Worm (Caenorhabditis elegans) whole organism, L1 larva: ENCODE results near the gene vha-20.

Experiments
- aha-1 ChIP-seq: fragments of 150-350 bp; optimal IDR thresholded peaks from 2 replicates; lab custom pipeline; 2014; ENCODE audit warnings: missing biosample characterization, missing genetic modification characterization
- aly-2 ChIP-seq: fragments of 150-350 bp; optimal IDR thresholded peaks from 2 replicates; lab custom pipeline; 2014; ENCODE audit warnings: missing biosample characterization, missing genetic modification characterization
- ceh-63 ChIP-seq: fragments of 200-800 bp; sonication (Bioruptor generic); optimal IDR thresholded peaks from 2 replicates; lab custom pipeline; 2018; ENCODE audit warnings: mild to moderate bottlenecking, missing genetic modification characterization, missing compliant biosample characterization
- ceh-8 ChIP-seq: fragments of 200-800 bp; sonication (Bioruptor generic); optimal IDR thresholded peaks from 2 replicates; lab custom pipeline; 2018; ENCODE audit warnings: mild to moderate bottlenecking, missing genetic modification characterization, moderate library complexity, missing compliant biosample characterization
- ceh-82 ChIP-seq, 3 experiments: fragments of 150-350 bp in 1 of 3; sonication (generic microtip) in 2 of 3; optimal IDR thresholded peaks; 2 replicates each; lab custom pipeline; 2014 to 2017; ENCODE audit warnings: missing biosample characterization in 3 of 3, missing genetic modification characterization in 3 of 3
- ceh-90 ChIP-seq: sonication (generic microtip); optimal IDR thresholded peaks from 2 replicates; lab custom pipeline; 2016; ENCODE audit warnings: missing genetic modification characterization, missing compliant biosample characterization
- dsc-1 ChIP-seq: sonication (generic microtip); optimal IDR thresholded peaks from 2 replicates; lab custom pipeline; 2016; ENCODE audit warnings: mild to moderate bottlenecking, missing genetic modification characterization, missing compliant biosample characterization
- efl-1 ChIP-seq, 4 experiments: fragments of 150-350 bp; optimal IDR thresholded peaks in 3 of 4; peaks in 1 of 4; 1 replicate in 1 of 4; 2 replicates in 3 of 4; lab custom pipeline; 2014; ENCODE audit warnings: missing biosample characterization in 2 of 4, missing genetic modification characterization in 2 of 4, missing genetic modification reagents in 2 of 4
- efl-3 ChIP-seq: fragments of 200-800 bp; sonication (Bioruptor generic); optimal IDR thresholded peaks from 2 replicates; lab custom pipeline; 2018; ENCODE audit warnings: mild to moderate bottlenecking, missing genetic modification characterization, missing compliant biosample characterization
- elt-2 ChIP-seq: sonication (generic microtip); optimal IDR thresholded peaks from 2 replicates; lab custom pipeline; 2016; ENCODE audit warnings: missing genetic modification characterization, mild to moderate bottlenecking, inconsistent platforms, missing compliant biosample characterization, missing genetic modification reagents
- elt-3 ChIP-seq, 6 experiments: fragments of 150-350 bp in 1 of 6; sonication (generic microtip); optimal IDR thresholded peaks; 2 replicates each; lab custom pipeline; 2017 to 2018; ENCODE audit warnings: missing biosample characterization in 6 of 6, missing genetic modification characterization in 6 of 6, inconsistent platforms in 1 of 6
- ets-5 ChIP-seq: fragments of 200-800 bp; sonication (Bioruptor generic); IDR thresholded peaks from 2 replicates; pipeline ENCODE4 v1.3.6; 2022; ENCODE audit warnings: missing genetic modification characterization, missing compliant biosample characterization
- fkh-8 ChIP-seq: sonication (generic microtip); optimal IDR thresholded peaks from 2 replicates; lab custom pipeline; 2016; ENCODE audit warnings: mild to moderate bottlenecking, missing genetic modification characterization, missing compliant biosample characterization
- fos-1 ChIP-seq: fragments of 150-350 bp; optimal IDR thresholded peaks from 2 replicates; lab custom pipeline; 2014; ENCODE audit warnings: missing biosample characterization, missing genetic modification characterization
- hpl-2 ChIP-seq: fragments of 150-350 bp; optimal IDR thresholded peaks from 2 replicates; lab custom pipeline; 2014; ENCODE audit warnings: missing biosample characterization, missing genetic modification reagents, missing genetic modification characterization
- irx-1 ChIP-seq: sonication (generic microtip); optimal IDR thresholded peaks from 2 replicates; lab custom pipeline; 2016; ENCODE audit warnings: missing genetic modification characterization, missing compliant biosample characterization
- isw-1 ChIP-seq: fragments of 200-800 bp; sonication (Bioruptor generic); IDR thresholded peaks from 2 replicates; pipeline ENCODE4 v1.3.6; 2022; ENCODE audit warnings: missing genetic modification characterization, missing compliant biosample characterization
- jun-1 ChIP-seq: fragments of 150-350 bp; optimal IDR thresholded peaks from 2 replicates; lab custom pipeline; 2014; ENCODE audit warnings: missing biosample characterization, missing genetic modification reagents, missing genetic modification characterization
- lin-13 ChIP-seq: fragments of 150-350 bp; optimal IDR thresholded peaks from 2 replicates; lab custom pipeline; 2014; ENCODE audit warnings: missing biosample characterization, missing genetic modification reagents, missing genetic modification characterization
- lin-14 ChIP-seq: fragments of 200-800 bp; sonication (Bioruptor generic); optimal IDR thresholded peaks from 2 replicates; lab custom pipeline; 2018; ENCODE audit warnings: mild to moderate bottlenecking, missing genetic modification characterization, moderate library complexity, missing compliant biosample characterization
- lin-15B ChIP-seq: fragments of 150-350 bp; sonication (generic microtip); optimal IDR thresholded peaks from 3 replicates; lab custom pipeline; 2014; ENCODE audit warnings: missing biosample characterization, missing genetic modification characterization
- lin-35 ChIP-seq, 2 experiments: fragments of 150-350 bp; optimal IDR thresholded peaks; 2 replicates each; lab custom pipeline; 2014; ENCODE audit warnings: missing biosample characterization in 2 of 2, missing genetic modification characterization in 2 of 2, missing genetic modification reagents in 2 of 2
- lsy-2 ChIP-seq, 2 experiments: fragments of 150-350 bp; optimal IDR thresholded peaks; 2 replicates each; lab custom pipeline; 2014; ENCODE audit warnings: missing biosample characterization in 2 of 2, missing genetic modification characterization in 2 of 2
- nhr-28 ChIP-seq: fragments of 150-350 bp; optimal IDR thresholded peaks from 2 replicates; lab custom pipeline; 2014; ENCODE audit warnings: missing biosample characterization, missing genetic modification characterization
- nhr-71 ChIP-seq: sonication (generic microtip); optimal IDR thresholded peaks from 2 replicates; lab custom pipeline; 2016; ENCODE audit warnings: mild to moderate bottlenecking, missing genetic modification characterization, moderate library complexity, missing compliant biosample characterization
- nhr-85 ChIP-seq: sonication (generic microtip); peaks from one replicate; lab custom pipeline; 2016; ENCODE audit warnings: missing genetic modification characterization, inconsistent platforms, missing compliant biosample characterization
- nhr-90 ChIP-seq: sonication (generic microtip); optimal IDR thresholded peaks from 2 replicates; lab custom pipeline; 2016; ENCODE audit warnings: mild to moderate bottlenecking, missing genetic modification characterization, missing compliant biosample characterization; ENCODE audit not compliant: poor library complexity
- pqm-1 ChIP-seq: sonication (generic microtip); optimal IDR thresholded peaks from 3 replicates; lab custom pipeline; 2017; ENCODE audit warnings: missing biosample characterization, missing genetic modification characterization
- skn-1 ChIP-seq: fragments of 150-350 bp; optimal IDR thresholded peaks from 2 replicates; lab custom pipeline; 2014; ENCODE audit warnings: missing biosample characterization, missing genetic modification characterization
- sptf-1 ChIP-seq: fragments of 150-350 bp; optimal IDR thresholded peaks from 2 replicates; lab custom pipeline; 2014; ENCODE audit warnings: missing biosample characterization, missing genetic modification characterization
- swsn-7 ChIP-seq: sonication (generic microtip); optimal IDR thresholded peaks from 2 replicates; lab custom pipeline; 2016; ENCODE audit warnings: missing genetic modification characterization, missing compliant biosample characterization
- tbx-2 ChIP-seq: sonication (generic microtip); optimal IDR thresholded peaks from 2 replicates; lab custom pipeline; 2016; ENCODE audit warnings: missing genetic modification characterization, missing compliant biosample characterization
- zag-1 ChIP-seq: fragments of 150-350 bp; optimal IDR thresholded peaks from 2 replicates; lab custom pipeline; 2014; ENCODE audit warnings: missing biosample characterization, missing genetic modification characterization
- zip-4 ChIP-seq: fragments of 200-800 bp; sonication (Bioruptor generic); optimal IDR thresholded peaks from 2 replicates; lab custom pipeline; 2018; ENCODE audit warnings: mild to moderate bottlenecking, missing genetic modification characterization, moderate library complexity, missing compliant biosample characterization
- ztf-4 ChIP-seq: fragments of 150-350 bp; optimal IDR thresholded peaks from 2 replicates; lab custom pipeline; 2014; ENCODE audit warnings: missing biosample characterization, missing genetic modification characterization

vha-20 gene

ce11 chrX:14164234-14164633 is at the start of gene vha-20:
vha-20 (minus strand) TSS chrX:14164506.
- peak; percentile 8 for TF ChIP-seq nhr-71 (tag; lab: Kevin White, UChicago)
- TF ChIP-seq skn-1 (tag; lab: Kevin White, UChicago) = no peak
- no peak for TF ChIP-seq elt-3 (tag; optimal IDR thresholded peaks at IDR 0.05; lab: Kevin White, UChicago)
- TF ChIP-seq nhr-90 = peak; percentile 5
- TF ChIP-seq, all 84 proteins: peak for 2

- TF ChIP-seq elt-2 (tag; lab: Kevin White, UChicago) (peak; percentile 29), ets-5 (GFP tag; lab: Robert Waterston, UW) (no peak)
Observed at ce11 chrX:14213314-14213713, 49.0 kb upstream of the vha-20 start.

ce11 chrX:14207942-14208341 is 43.6 kb upstream of the vha-20 start, which contains the start of gene ceh-37:
ceh-37 (minus strand) TSS chrX:14208000.
- TF ChIP-seq pqm-1 (peak; percentile 46), elt-2 (tag; lab: Kevin White, UChicago) (peak; percentile 78), nhr-90 (no peak), sptf-1 (tag; lab: Kevin White, UChicago) (no peak), fkh-8 (tag; lab: Kevin White, UChicago) (no peak)

ce11 chrX:14206321-14206720 is 42.0 kb upstream of the vha-20 start:
- TF ChIP-seq tbx-2 (tag; lab: Kevin White, UChicago) (no peak), efl-1 (optimal IDR thresholded peaks at IDR 0.05; lab: Kevin White, UChicago) (no peak), efl-1 (GFP tag; optimal IDR thresholded peaks at IDR 0.05 in 1 of 2; lab: Kevin White, UChicago) (peak in 1 of 2 experiments; percentile 44), ceh-63 (GFP tag; lab: Kevin White, UChicago) (no peak), swsn-7 (tag; lab: Kevin White, UChicago) (no peak), elt-2 (tag; lab: Kevin White, UChicago) (peak; percentile 49), aly-2 (tag; lab: Kevin White, UChicago) (no peak), lin-14 (GFP tag; lab: Kevin White, UChicago) (no peak), lin-13 (GFP tag; lab: Kevin White, UChicago) (no peak), lin-35 (GFP tag; optimal IDR thresholded peaks at IDR 0.05; lab: Kevin White, UChicago) (peak in 1 of 2 experiments; percentile 16), isw-1 (GFP tag; lab: Robert Waterston, UW) (no peak), lsy-2 (tag; optimal IDR thresholded peaks at IDR 0.05; lab: Kevin White, UChicago) (no peak), fos-1 (tag; lab: Kevin White, UChicago) (no peak)

- TF ChIP-seq elt-2 (tag; lab: Kevin White, UChicago) = peak; percentile 84
- no peak for TF ChIP-seq dsc-1 (tag; lab: Kevin White, UChicago)
- no peak for TF ChIP-seq nhr-85 (tag; lab: Kevin White, UChicago)
- TF ChIP-seq aha-1 (tag; lab: Kevin White, UChicago) = no peak
- TF ChIP-seq ceh-8 = no peak
- peak in 1 of 2 experiments; percentile 54 for TF ChIP-seq lsy-2 (tag; optimal IDR thresholded peaks at IDR 0.05; lab: Kevin White, UChicago)
- TF ChIP-seq lin-15B (tag; lab: Kevin White, UChicago) = no peak
- no peak for TF ChIP-seq zag-1 (tag; lab: Kevin White, UChicago)
- no peak for TF ChIP-seq jun-1 (tag; lab: Kevin White, UChicago)
- peak in 1 of 2 experiments; percentile 26 for TF ChIP-seq lin-35 (GFP tag; optimal IDR thresholded peaks at IDR 0.05; lab: Kevin White, UChicago)
- no peak for TF ChIP-seq ztf-4
- no peak for TF ChIP-seq ceh-90 (tag; lab: Kevin White, UChicago)
Observed at ce11 chrX:14194251-14194650, 29.9 kb upstream of the vha-20 start.

ce11 chrX:14186466-14186865 is 22.2 kb upstream of the vha-20 start, which contains the start of gene ceh-36:
ceh-36 (minus strand) TSS chrX:14186566.
- TF ChIP-seq elt-3 (tag; optimal IDR thresholded peaks at IDR 0.05; lab: Kevin White, UChicago) (no peak), aly-2 (tag; lab: Kevin White, UChicago) (no peak), aha-1 (tag; lab: Kevin White, UChicago) (no peak), irx-1 (tag; lab: Kevin White, UChicago) (no peak), ceh-82 (tag; optimal IDR thresholded peaks at IDR 0.05; lab: Kevin White, UChicago) (no peak), lin-35 (GFP tag; optimal IDR thresholded peaks at IDR 0.05; lab: Kevin White, UChicago) (no peak), jun-1 (tag; lab: Kevin White, UChicago) (no peak), zip-4 (GFP tag; lab: Kevin White, UChicago) (no peak), hpl-2 (GFP tag; lab: Kevin White, UChicago) (no peak), efl-3 (GFP tag; lab: Kevin White, UChicago) (no peak), fkh-8 (tag; lab: Kevin White, UChicago) (no peak), nhr-28 (no peak)
